Worm (Caenorhabditis elegans): ENCODE data around the gene clec-161.

- TF ChIP-seq cog-1 (tag; optimal IDR thresholded peaks at IDR 0.05) (no peak), flt-1 (GFP tag; IDR thresholded peaks at IDR 0.05) (no peak), ztf-23 (GFP tag; IDR thresholded peaks at IDR 0.05) (no peak), ztf-29 (GFP tag; IDR thresholded peaks at IDR 0.05) (no peak), T22C8.4 (GFP tag; IDR thresholded peaks at IDR 0.05) (no peak), tab-1 (GFP tag; IDR thresholded peaks at IDR 0.05) (no peak), ref-1 (GFP tag; conservative IDR thresholded peaks at IDR 0.05) (no peak), klf-2 (GFP tag; conservative IDR thresholded peaks at IDR 0.05) (no peak)
Observed at ce11 chrIII:9612097-9612496, 3.5 kb upstream of the clec-161 start, which contains the start of gene bbs-4.
